Worm (Caenorhabditis elegans): ENCODE results near the gene Y38H6C.20.

Y38H6C.20 gene

ce11 chrV:20525816-20526459 lies 25.1 kb downstream of the Y38H6C.20 start, which contains the start of the genes srh-166 and Y38H6C.24:
Gene srh-166 (minus strand): TSS chrV:20525866.
Gene Y38H6C.24 (plus strand): TSS chrV:20526435.
- peak; percentile 83 for TF ChIP-seq elt-2 (tag; optimal IDR thresholded peaks at IDR 0.05)
- TF ChIP-seq syd-9 (tag; optimal IDR thresholded peaks at IDR 0.05) = no peak

- no peak for TF ChIP-seq nfya-1 (tag; optimal IDR thresholded peaks at IDR 0.05)
- TF ChIP-seq pqm-1 (tag; optimal IDR thresholded peaks at IDR 0.05) = no peak
- TF ChIP-seq hlh-30 (tag; optimal IDR thresholded peaks at IDR 0.05; ENCODE audit: insufficient read depth) = no peak
- no peak for TF ChIP-seq elt-2 (tag; optimal IDR thresholded peaks at IDR 0.05)
- TF ChIP-seq ceh-22 (tag; optimal IDR thresholded peaks at IDR 0.05) = no peak
- TF ChIP-seq fax-1 (tag; optimal IDR thresholded peaks at IDR 0.05) = no peak
- no peak for TF ChIP-seq nhr-11 (tag; optimal IDR thresholded peaks at IDR 0.05)
These were observed 28.8 kb downstream of the Y38H6C.20 start, which contains the start of the genes Y38H6C.9 and fbxa-150 for ce11 chrV:20522219-20522618. Gene Y38H6C.9 (minus strand): TSS chrV:20522270. Gene fbxa-150 (plus strand): TSS chrV:20522598.

ce11 chrV:20518927-20519326 lies 32.1 kb downstream of the Y38H6C.20 start, which contains the start of gene Y38H6C.25:
Gene Y38H6C.25 (plus strand): TSS chrV:20519227.
- no peak for TF ChIP-seq ztf-16 (tag; optimal IDR thresholded peaks at IDR 0.05)
- no peak for TF ChIP-seq gmeb-2 (tag; optimal IDR thresholded peaks at IDR 0.05)
- no peak for TF ChIP-seq ceh-22 (tag; optimal IDR thresholded peaks at IDR 0.05)
- TF ChIP-seq pros-1 (tag; optimal IDR thresholded peaks at IDR 0.05) = no peak
- no peak for TF ChIP-seq C08G9.2 (tag; optimal IDR thresholded peaks at IDR 0.05)
- no peak for TF ChIP-seq unc-42 (tag; optimal IDR thresholded peaks at IDR 0.05)
- no peak for TF ChIP-seq pax-1 (tag; optimal IDR thresholded peaks at IDR 0.05)
- no peak for TF ChIP-seq ceh-48 (tag; optimal IDR thresholded peaks at IDR 0.05)
- no peak for TF ChIP-seq tbx-2 (tag; optimal IDR thresholded peaks at IDR 0.05)
- TF ChIP-seq K02D7.2 (tag; optimal IDR thresholded peaks at IDR 0.05) = no peak
- no peak for TF ChIP-seq odd-2 (tag; optimal IDR thresholded peaks at IDR 0.05)
- no peak for TF ChIP-seq fkh-6 (tag; optimal IDR thresholded peaks at IDR 0.05)
- no peak for TF ChIP-seq dve-1 (tag; optimal IDR thresholded peaks at IDR 0.05)
- no peak for TF ChIP-seq ref-2 (tag; optimal IDR thresholded peaks at IDR 0.05)
- no peak for TF ChIP-seq ahr-1 (tag; optimal IDR thresholded peaks at IDR 0.05)
- TF ChIP-seq madf-2 (tag; optimal IDR thresholded peaks at IDR 0.05) = no peak
- TF ChIP-seq elt-2 (tag; optimal IDR thresholded peaks at IDR 0.05) = no peak
- TF ChIP-seq ceh-34 (tag; optimal IDR thresholded peaks at IDR 0.05) = no peak

- TF ChIP-seq lin-11 (tag; optimal IDR thresholded peaks at IDR 0.05) (no peak), ahr-1 (tag; optimal IDR thresholded peaks at IDR 0.05) (no peak), unc-86 (tag; optimal IDR thresholded peaks at IDR 0.05) (no peak), hlh-30 (tag; optimal IDR thresholded peaks at IDR 0.05; ENCODE audit: insufficient read depth) (no peak), fkh-6 (tag; optimal IDR thresholded peaks at IDR 0.05) (no peak), syd-9 (tag; optimal IDR thresholded peaks at IDR 0.05) (no peak), ceh-9 (tag; optimal IDR thresholded peaks at IDR 0.05) (no peak), fkh-10 (GFP tag; optimal IDR thresholded peaks at IDR 0.05) (no peak), nhr-11 (tag; optimal IDR thresholded peaks at IDR 0.05) (no peak), ama-1 (optimal IDR thresholded peaks at IDR 0.05) (no peak), ceh-6 (GFP tag; optimal IDR thresholded peaks at IDR 0.05) (no peak), sox-2 (GFP tag; IDR thresholded peaks at IDR 0.05) (no peak), nhr-232 (tag; optimal IDR thresholded peaks at IDR 0.05) (no peak), nfya-1 (tag; optimal IDR thresholded peaks at IDR 0.05) (no peak), elt-2 (tag; optimal IDR thresholded peaks at IDR 0.05) (no peak), ceh-45 (GFP tag; IDR thresholded peaks at IDR 0.05) (no peak), gmeb-2 (tag; optimal IDR thresholded peaks at IDR 0.05) (no peak), zip-5 (tag; optimal IDR thresholded peaks at IDR 0.05) (no peak)
These were observed 34.0 kb downstream of the Y38H6C.20 start for ce11 chrV:20517005-20517404.

- TF ChIP-seq hlh-6 (tag; optimal IDR thresholded peaks at IDR 0.05) (no peak), ahr-1 (tag; optimal IDR thresholded peaks at IDR 0.05) (no peak), ceh-18 (tag; optimal IDR thresholded peaks at IDR 0.05) (no peak), ceh-14 (tag; optimal IDR thresholded peaks at IDR 0.05) (no peak), odd-2 (tag; optimal IDR thresholded peaks at IDR 0.05) (no peak), C08G9.2 (tag; optimal IDR thresholded peaks at IDR 0.05) (no peak), K02D7.2 (tag; optimal IDR thresholded peaks at IDR 0.05) (no peak), Y22D7AL.16 (tag; optimal IDR thresholded peaks at IDR 0.05) (no peak), sox-2 (GFP tag; IDR thresholded peaks at IDR 0.05) (no peak), unc-3 (GFP tag; conservative IDR thresholded peaks at IDR 0.05) (no peak), unc-3 (tag; optimal IDR thresholded peaks at IDR 0.05) (no peak), ceh-34 (tag; optimal IDR thresholded peaks at IDR 0.05) (no peak), unc-42 (tag; optimal IDR thresholded peaks at IDR 0.05) (no peak), dmd-4 (tag; optimal IDR thresholded peaks at IDR 0.05; ENCODE audit: borderline replicate concordance) (no peak), syd-9 (tag; optimal IDR thresholded peaks at IDR 0.05) (no peak), hlh-15 (tag; optimal IDR thresholded peaks at IDR 0.05) (no peak), T23F11.4 (GFP tag; optimal IDR thresholded peaks at IDR 0.05) (no peak), hlh-30 (tag; optimal IDR thresholded peaks at IDR 0.05; ENCODE audit: insufficient read depth) (no peak), unc-55 (GFP tag; optimal IDR thresholded peaks at IDR 0.05) (no peak)
These were observed 36.5 kb downstream of the Y38H6C.20 start for ce11 chrV:20514483-20514882.

Measured in whole organism, late embryonic.